Fruit fly (Drosophila melanogaster): ENCODE measurements around the gene Spn28Dc.

Spn28Dc gene

dm6 chr2L:7966461-7966846 is 40.6 kb downstream of the Spn28Dc start:
- TF ChIP-seq Myc (optimal IDR thresholded peaks at IDR 0.05), result no peak
- no peak for TF ChIP-seq Hr78 (GFP tag; optimal IDR thresholded peaks at IDR 0.05)
- TF ChIP-seq Sp1 (GFP tag; optimal IDR thresholded peaks at IDR 0.05), result no peak
- no peak for TF ChIP-seq fru (GFP tag; optimal IDR thresholded peaks at IDR 0.05)
- TF ChIP-seq dl (GFP tag; optimal IDR thresholded peaks at IDR 0.05; ENCODE audit: insufficient read depth in 1 of 2, partially characterized antibody in 2 of 2), result no peak
- TF ChIP-seq CrebA (GFP tag; optimal IDR thresholded peaks at IDR 0.05; ENCODE audit: borderline replicate concordance), result no peak
- TF ChIP-seq usp (GFP tag; optimal IDR thresholded peaks at IDR 0.05), result no peak
- no peak for TF ChIP-seq Abd-B (GFP tag; optimal IDR thresholded peaks at IDR 0.05)
- no peak for TF ChIP-seq pan (optimal IDR thresholded peaks at IDR 0.05)
- TF ChIP-seq lola (GFP tag; optimal IDR thresholded peaks at IDR 0.05), result no peak
- no peak for TF ChIP-seq sage (GFP tag; optimal IDR thresholded peaks at IDR 0.05)
- TF ChIP-seq dsf (GFP tag; optimal IDR thresholded peaks at IDR 0.05; ENCODE audit: borderline replicate concordance), result no peak

dm6 chr2L:7965808-7966460 is 41.1 kb downstream of the Spn28Dc start:
- TF ChIP-seq dsf (GFP tag; optimal IDR thresholded peaks at IDR 0.05; ENCODE audit: borderline replicate concordance) (no peak), sv (GFP tag; optimal IDR thresholded peaks at IDR 0.05) (no peak)

dm6 chr2L:7964611-7965010 is 42.4 kb downstream of the Spn28Dc start:
- TF ChIP-seq sv (GFP tag; optimal IDR thresholded peaks at IDR 0.05) (peak; percentile 12), dmrt93B (GFP tag; optimal IDR thresholded peaks at IDR 0.05) (peak; percentile 19), CG9705 (GFP tag; optimal IDR thresholded peaks at IDR 0.05) (no peak), Sp1 (GFP tag; optimal IDR thresholded peaks at IDR 0.05) (peak; percentile 48), GATAd (GFP tag; optimal IDR thresholded peaks at IDR 0.05) (peak; percentile 30), Hr78 (GFP tag; optimal IDR thresholded peaks at IDR 0.05) (no peak), OdsH (GFP tag; optimal IDR thresholded peaks at IDR 0.05) (peak; percentile 63), rgr (GFP tag; optimal IDR thresholded peaks at IDR 0.05) (peak; percentile 67), psq (GFP tag; optimal IDR thresholded peaks at IDR 0.05) (peak; percentile 48), foxo (GFP tag; optimal IDR thresholded peaks at IDR 0.05) (peak in 1 of 2 experiments; percentile 72), Dfd (GFP tag; optimal IDR thresholded peaks at IDR 0.05) (no peak), fru (GFP tag; optimal IDR thresholded peaks at IDR 0.05) (peak; percentile 73), Hnf4 (GFP tag; optimal IDR thresholded peaks at IDR 0.05) (peak; percentile 59), br (GFP tag; optimal IDR thresholded peaks at IDR 0.05) (peak; percentile 57), ey (GFP tag; optimal IDR thresholded peaks at IDR 0.05) (peak; percentile 76), Mio (GFP tag; optimal IDR thresholded peaks at IDR 0.05) (no peak), brk (GFP tag; optimal IDR thresholded peaks at IDR 0.05) (peak; percentile 18), Hr83 (GFP tag; optimal IDR thresholded peaks at IDR 0.05; ENCODE audit: poor library complexity, severe bottlenecking) (no peak), h (GFP tag; optimal IDR thresholded peaks at IDR 0.05) (peak; percentile 51), HLH106 (tag; optimal IDR thresholded peaks at IDR 0.05) (peak; percentile 26), woc (GFP tag; optimal IDR thresholded peaks at IDR 0.05) (peak; percentile 11), Rel (GFP tag; optimal IDR thresholded peaks at IDR 0.05) (no peak), Rel (tag; optimal IDR thresholded peaks at IDR 0.05) (no peak), Dif (GFP tag; optimal IDR thresholded peaks at IDR 0.05; ENCODE audit: partially characterized antibody) (no peak)

- TF ChIP-seq dsf (GFP tag; optimal IDR thresholded peaks at IDR 0.05; ENCODE audit: borderline replicate concordance) (no peak), Rel (GFP tag; optimal IDR thresholded peaks at IDR 0.05) (no peak), Rel (tag; optimal IDR thresholded peaks at IDR 0.05) (no peak), foxo (GFP tag; optimal IDR thresholded peaks at IDR 0.05) (no peak), Vsx2 (GFP tag; optimal IDR thresholded peaks at IDR 0.05; ENCODE audit: partially characterized antibody) (no peak), lola (GFP tag; optimal IDR thresholded peaks at IDR 0.05) (no peak), pan (optimal IDR thresholded peaks at IDR 0.05) (no peak), Hr83 (GFP tag; optimal IDR thresholded peaks at IDR 0.05; ENCODE audit: poor library complexity, severe bottlenecking) (no peak), Abd-B (GFP tag; optimal IDR thresholded peaks at IDR 0.05) (no peak), Mio (GFP tag; optimal IDR thresholded peaks at IDR 0.05) (no peak), sage (GFP tag; optimal IDR thresholded peaks at IDR 0.05) (no peak), rgr (GFP tag; optimal IDR thresholded peaks at IDR 0.05) (no peak), Hr78 (GFP tag; optimal IDR thresholded peaks at IDR 0.05) (no peak), Dif (GFP tag; optimal IDR thresholded peaks at IDR 0.05; ENCODE audit: partially characterized antibody) (no peak), CG9705 (GFP tag; optimal IDR thresholded peaks at IDR 0.05) (no peak), OdsH (GFP tag; optimal IDR thresholded peaks at IDR 0.05) (no peak), brk (GFP tag; optimal IDR thresholded peaks at IDR 0.05) (no peak), br (GFP tag; optimal IDR thresholded peaks at IDR 0.05) (no peak)
Observed at dm6 chr2L:7962881-7963280, 44.1 kb downstream of the Spn28Dc start.
